Fruit fly (Drosophila melanogaster): Measurements from ENCODE around the gene CG33658.

Gene CG33658

DNA sequence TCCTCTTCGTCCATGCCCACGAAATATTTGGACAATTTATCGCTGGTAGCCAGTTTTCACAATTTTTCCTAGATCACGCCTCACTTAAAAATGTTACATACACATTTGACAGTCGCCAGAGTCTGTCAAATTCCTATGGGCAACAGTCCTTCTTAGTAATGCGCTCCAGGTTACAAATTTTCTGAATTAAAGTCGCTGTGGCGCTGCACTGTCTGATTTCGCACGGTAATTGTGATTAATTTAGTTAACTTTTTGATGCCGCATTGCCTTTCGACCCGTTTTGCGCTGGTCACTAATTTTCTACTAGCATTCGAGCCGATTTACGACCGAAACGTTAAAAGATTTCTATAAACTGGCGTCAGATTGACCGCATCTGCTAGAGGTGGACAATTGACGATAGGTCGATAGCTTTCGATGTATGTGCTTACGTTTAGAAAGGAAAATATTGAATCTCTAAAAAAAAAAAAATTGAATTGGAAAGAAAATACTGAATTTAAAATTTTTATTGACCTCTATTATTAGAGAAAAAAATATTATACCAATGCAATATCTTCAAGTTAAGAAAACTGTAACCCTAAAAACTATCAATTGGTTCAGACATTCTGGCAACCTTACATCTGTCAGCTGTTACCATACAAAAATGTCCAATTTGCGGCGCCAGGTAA lies 27.2 kb downstream of the CG33658 start, which contains the start of the genes lili and CG34150 (continued):
- peak; percentile 60; the same call in 1 of the 3 replicates for TF ChIP-seq CG11560 (tag; IDR thresholded peaks at IDR 0.05)
- TF ChIP-seq CG10959 (GFP tag; IDR thresholded peaks at IDR 0.05), result no peak
- peak; percentile 48 for TF ChIP-seq CG12299 (tag; optimal IDR thresholded peaks at IDR 0.05)
- TF ChIP-seq CTCF (GFP tag; optimal IDR thresholded peaks at IDR 0.05), result peak; percentile 38
- peak; percentile 22 for TF ChIP-seq da (GFP tag; optimal IDR thresholded peaks at IDR 0.05)
- peak; percentile 19 for TF ChIP-seq D19B (GFP tag; optimal IDR thresholded peaks at IDR 0.05)
- peak; percentile 65 for TF ChIP-seq Ssrp (tag; optimal IDR thresholded peaks at IDR 0.05)
- TF ChIP-seq CG11247 (GFP tag; IDR thresholded peaks at IDR 0.05), result no peak; the same call in none of the 2 replicates
- TF ChIP-seq CG4360 (GFP tag; IDR thresholded peaks at IDR 0.05), result no peak

DNA sequence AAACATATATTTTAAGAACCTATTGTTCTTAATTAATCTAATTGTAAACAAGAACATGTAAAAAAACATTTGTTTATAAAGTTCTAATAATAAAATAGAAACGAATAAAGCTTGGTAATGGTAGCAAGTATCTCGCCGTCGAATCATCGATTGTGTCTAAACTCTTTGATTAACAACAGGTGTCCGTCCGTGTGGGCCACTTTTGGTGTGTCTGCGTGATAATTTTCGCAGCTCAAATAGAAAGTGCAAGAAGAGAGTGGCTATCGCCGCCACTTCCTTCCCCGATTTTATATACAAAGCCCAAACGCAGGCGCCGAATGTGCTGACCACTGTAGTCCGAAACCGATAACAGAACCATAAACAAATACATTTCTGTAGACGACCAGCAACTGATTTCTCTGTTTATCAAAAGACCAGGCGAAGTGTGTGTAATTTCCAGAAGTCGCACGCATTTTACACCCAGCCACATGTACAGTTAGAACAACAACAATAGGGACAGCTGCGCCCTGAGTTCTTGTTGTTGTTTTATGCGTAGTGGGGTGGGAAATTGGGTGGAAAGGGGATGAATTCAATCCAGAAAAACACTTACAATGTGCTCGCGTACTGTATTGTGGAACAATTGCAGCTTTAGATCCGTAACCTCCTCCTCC lies 27.9 kb downstream of the CG33658 start:
- no peak for TF ChIP-seq CG30403 (GFP tag; optimal IDR thresholded peaks at IDR 0.05)
- no peak for TF ChIP-seq CG13296 (GFP tag; optimal IDR thresholded peaks at IDR 0.05)
- TF ChIP-seq CG31224 (GFP tag; IDR thresholded peaks at IDR 0.05), result no peak
- TF ChIP-seq CG10959 (GFP tag; IDR thresholded peaks at IDR 0.05), result no peak
- no peak for TF ChIP-seq CG32767 (GFP tag; IDR thresholded peaks at IDR 0.05)
- TF ChIP-seq ase (GFP tag; IDR thresholded peaks at IDR 0.05), result no peak
- no peak for TF ChIP-seq CG17385 (GFP tag; optimal IDR thresholded peaks at IDR 0.05)
- no peak for TF ChIP-seq CG12942 (GFP tag; optimal IDR thresholded peaks at IDR 0.05)
- no peak for TF ChIP-seq nau (GFP tag; optimal IDR thresholded peaks at IDR 0.05)
- no peak for TF ChIP-seq amos (GFP tag; IDR thresholded peaks at IDR 0.05; ENCODE audit: partially characterized antibody)
- no peak for TF ChIP-seq CG14667 (GFP tag; IDR thresholded peaks at IDR 0.05)
- TF ChIP-seq CG7786 (GFP tag; optimal IDR thresholded peaks at IDR 0.05), result no peak
- no peak for TF ChIP-seq CG10209 (GFP tag; optimal IDR thresholded peaks at IDR 0.05)
- TF ChIP-seq kah (GFP tag; optimal IDR thresholded peaks at IDR 0.05), result peak; percentile 87
- TF ChIP-seq grau (tag; optimal IDR thresholded peaks at IDR 0.05), result peak; percentile 0
- TF ChIP-seq dan (GFP tag; IDR thresholded peaks at IDR 0.05), result no peak
- 0 out of 2 replicates have a peak, but pooled peaks have one; percentile 29 for TF ChIP-seq sens-2 (GFP tag; IDR thresholded peaks at IDR 0.05)
- TF ChIP-seq CkIIα-i1 (GFP tag; IDR thresholded peaks at IDR 0.05), result no peak
- TF ChIP-seq ken (GFP tag; IDR thresholded peaks at IDR 0.05), result no peak
- no peak for TF ChIP-seq Stat92E (GFP tag; optimal IDR thresholded peaks at IDR 0.05)
- no peak for TF ChIP-seq lilli (GFP tag; optimal IDR thresholded peaks at IDR 0.05)
- TF ChIP-seq CG6854 (GFP tag; optimal IDR thresholded peaks at IDR 0.05), result no peak
- TF ChIP-seq CG12155 (GFP tag; optimal IDR thresholded peaks at IDR 0.05), result no peak
- TF ChIP-seq ci (GFP tag; IDR thresholded peaks at IDR 0.05), result peak; percentile 11; the same call in 1 of the 3 replicates
- TF ChIP-seq MTF-1 (GFP tag; optimal IDR thresholded peaks at IDR 0.05; ENCODE audit: borderline replicate concordance), result no peak
- TF ChIP-seq CG16779 (GFP tag; IDR thresholded peaks at IDR 0.05), result no peak
- no peak for TF ChIP-seq bsh (GFP tag; optimal IDR thresholded peaks at IDR 0.05)
- TF ChIP-seq pnt (GFP tag; optimal IDR thresholded peaks at IDR 0.05), result no peak
- TF ChIP-seq CG12769 (tag; optimal IDR thresholded peaks at IDR 0.05), result peak; percentile 4
- no peak for TF ChIP-seq Sry-δ (GFP tag; optimal IDR thresholded peaks at IDR 0.05)
- no peak for TF ChIP-seq crol (GFP tag; IDR thresholded peaks at IDR 0.05)
- no peak for TF ChIP-seq gcm (GFP tag; optimal IDR thresholded peaks at IDR 0.05)
- no peak for TF ChIP-seq CG17328 (GFP tag; IDR thresholded peaks at IDR 0.05)
- peak; percentile 58 for TF ChIP-seq CG15479 (GFP tag; optimal IDR thresholded peaks at IDR 0.05)
- TF ChIP-seq twi (tag; optimal IDR thresholded peaks at IDR 0.05), result peak; percentile 28
- TF ChIP-seq dysf (GFP tag; IDR thresholded peaks at IDR 0.05), result no peak
- TF ChIP-seq CG8290 (GFP tag; optimal IDR thresholded peaks at IDR 0.05), result no peak
- peak in 1 of 2 experiments; percentile 20 for TF ChIP-seq CG8290 (tag; optimal IDR thresholded peaks at IDR 0.05)
- TF ChIP-seq ara (GFP tag; IDR thresholded peaks at IDR 0.05), result no peak
- TF ChIP-seq CG14050 (GFP tag; IDR thresholded peaks at IDR 0.05), result no peak
- no peak for TF ChIP-seq nerfin-1 (tag; optimal IDR thresholded peaks at IDR 0.05)
